Worm (Caenorhabditis elegans) whole organism, L3 larva: ENCODE results near the gene srd-3.

Experiments
- ZK546.5 ChIP-seq: sonication (generic microtip); optimal IDR thresholded peaks from 2 replicates; lab custom pipeline; 2017; ENCODE audit warnings: missing biosample characterization, missing genetic modification characterization
- aly-2 ChIP-seq: fragments of 150-350 bp; optimal IDR thresholded peaks from 2 replicates; lab custom pipeline; 2014; ENCODE audit warnings: missing biosample characterization, missing genetic modification characterization
- ceh-16 ChIP-seq: sonication (generic microtip); optimal IDR thresholded peaks from 2 replicates; lab custom pipeline; 2017; ENCODE audit warnings: missing biosample characterization, missing genetic modification characterization
- ceh-28 ChIP-seq: fragments of 150-350 bp; optimal IDR thresholded peaks from 2 replicates; lab custom pipeline; 2014; ENCODE audit warnings: missing biosample characterization, missing genetic modification reagents, missing genetic modification characterization
- ceh-9 ChIP-seq: sonication (generic microtip); optimal IDR thresholded peaks from 2 replicates; lab custom pipeline; 2018; ENCODE audit warnings: missing biosample characterization, missing genetic modification characterization
- egl-27 ChIP-seq: sonication (generic microtip); optimal IDR thresholded peaks from 4 replicates; lab custom pipeline; 2017; ENCODE audit warnings: missing biosample characterization, missing genetic modification reagents, missing genetic modification characterization
- egl-5 ChIP-seq: fragments of 150-350 bp; optimal IDR thresholded peaks from 2 replicates; lab custom pipeline; 2017; ENCODE audit warnings: missing biosample characterization, missing genetic modification reagents, missing genetic modification characterization, inconsistent platforms
- elt-1 ChIP-seq: fragments of 150-350 bp; optimal IDR thresholded peaks from 2 replicates; lab custom pipeline; 2014; ENCODE audit warnings: missing biosample characterization, missing genetic modification characterization
- elt-2 ChIP-seq: sonication (generic microtip); optimal IDR thresholded peaks from 2 replicates; lab custom pipeline; 2016; ENCODE audit warnings: missing genetic modification reagents, mild to moderate bottlenecking, missing genetic modification characterization, missing compliant biosample characterization
- elt-3 ChIP-seq, 3 experiments: fragments of 150-350 bp in 1 of 3; sonication (generic microtip) in 2 of 3; optimal IDR thresholded peaks; 2 replicates in 2 of 3; 4 replicates in 1 of 3; lab custom pipeline; 2014 to 2017; ENCODE audit warnings: missing biosample characterization in 3 of 3, missing genetic modification characterization in 3 of 3
- eor-1 ChIP-seq, 2 experiments: fragments of 150-350 bp; optimal IDR thresholded peaks; 2 replicates each; lab custom pipeline; 2014 to 2018; ENCODE audit warnings: missing biosample characterization in 2 of 2, missing genetic modification characterization in 2 of 2
- fkh-10 ChIP-seq: sonication (generic microtip); optimal IDR thresholded peaks from 2 replicates; lab custom pipeline; 2017; ENCODE audit warnings: missing biosample characterization, missing genetic modification reagents, missing genetic modification characterization
- fkh-2 ChIP-seq: fragments of 150-350 bp; optimal IDR thresholded peaks from 2 replicates; lab custom pipeline; 2014; ENCODE audit warnings: missing biosample characterization, missing genetic modification reagents, missing genetic modification characterization
- fos-1 ChIP-seq: fragments of 150-350 bp; optimal IDR thresholded peaks from 2 replicates; lab custom pipeline; 2014; ENCODE audit warnings: missing biosample characterization, missing genetic modification characterization
- jun-1 ChIP-seq: fragments of 150-350 bp; optimal IDR thresholded peaks from 2 replicates; lab custom pipeline; 2014; ENCODE audit warnings: missing biosample characterization, missing genetic modification reagents, missing genetic modification characterization
- lin-15B ChIP-seq: fragments of 150-350 bp; optimal IDR thresholded peaks from 2 replicates; lab custom pipeline; 2014; ENCODE audit warnings: missing biosample characterization, missing genetic modification characterization
- lsy-12 ChIP-seq: sonication (generic microtip); optimal IDR thresholded peaks from 2 replicates; lab custom pipeline; 2016; ENCODE audit warnings: mild to moderate bottlenecking, missing genetic modification characterization, missing compliant biosample characterization
- mml-1 ChIP-seq: fragments of 150-350 bp; sonication (generic microtip); optimal IDR thresholded peaks from 3 replicates; lab custom pipeline; 2014; ENCODE audit warnings: missing biosample characterization, missing genetic modification characterization
- nfya-1 ChIP-seq: sonication (generic microtip); optimal IDR thresholded peaks from 2 replicates; lab custom pipeline; 2017; ENCODE audit warnings: missing genetic modification characterization, mild to moderate bottlenecking, missing compliant biosample characterization, antibody characterized with exemption, moderate library complexity; ENCODE audit not compliant: insufficient read depth
- nhr-11 ChIP-seq: fragments of 150-350 bp; optimal IDR thresholded peaks from 2 replicates; lab custom pipeline; 2014; ENCODE audit warnings: missing biosample characterization, missing genetic modification characterization
- nhr-12 ChIP-seq: fragments of 150-350 bp; optimal IDR thresholded peaks from 2 replicates; lab custom pipeline; 2014; ENCODE audit warnings: missing biosample characterization, missing genetic modification characterization
- nhr-23 ChIP-seq: fragments of 150-350 bp; optimal IDR thresholded peaks from 2 replicates; lab custom pipeline; 2014; ENCODE audit warnings: missing biosample characterization, missing genetic modification reagents, missing genetic modification characterization
- nhr-25 ChIP-seq: sonication (generic microtip); optimal IDR thresholded peaks from 2 replicates; lab custom pipeline; 2017; ENCODE audit warnings: missing biosample characterization, missing genetic modification characterization
- nhr-28 ChIP-seq: fragments of 150-350 bp; optimal IDR thresholded peaks from 2 replicates; lab custom pipeline; 2014; ENCODE audit warnings: missing biosample characterization, missing genetic modification characterization
- nhr-43 ChIP-seq: sonication (generic microtip); optimal IDR thresholded peaks from 2 replicates; lab custom pipeline; 2016; ENCODE audit warnings: mild to moderate bottlenecking, missing genetic modification characterization, missing compliant biosample characterization; ENCODE audit not compliant: poor library complexity, severe bottlenecking
- nhr-67 ChIP-seq: fragments of 150-350 bp; optimal IDR thresholded peaks from 2 replicates; lab custom pipeline; 2014; ENCODE audit warnings: missing biosample characterization, missing genetic modification characterization
- nhr-76 ChIP-seq: fragments of 150-350 bp; sonication (generic microtip); optimal IDR thresholded peaks from 5 replicates; lab custom pipeline; 2014; ENCODE audit warnings: missing biosample characterization, missing genetic modification characterization
- nhr-77 ChIP-seq: fragments of 150-350 bp; optimal IDR thresholded peaks from 2 replicates; lab custom pipeline; 2014; ENCODE audit warnings: missing biosample characterization, missing genetic modification characterization
- pha-4 ChIP-seq: fragments of 150-350 bp; optimal IDR thresholded peaks from 2 replicates; lab custom pipeline; 2014; ENCODE audit warnings: missing biosample characterization, missing genetic modification reagents, missing genetic modification characterization
- pqm-1 ChIP-seq: fragments of 150-350 bp; optimal IDR thresholded peaks from 2 replicates; lab custom pipeline; 2017; ENCODE audit warnings: missing biosample characterization, missing genetic modification characterization, inconsistent platforms
- snpc-4 ChIP-seq: fragments of 150-350 bp; optimal IDR thresholded peaks from 2 replicates; lab custom pipeline; 2014; ENCODE audit warnings: missing biosample characterization, missing genetic modification characterization
- unc-39 ChIP-seq: sonication (generic microtip); optimal IDR thresholded peaks from 4 replicates; lab custom pipeline; 2017; ENCODE audit warnings: missing biosample characterization, missing genetic modification characterization
- unc-62 ChIP-seq: fragments of 150-350 bp; sonication (generic microtip); optimal IDR thresholded peaks from 4 replicates; lab custom pipeline; 2014; ENCODE audit warnings: missing biosample characterization, missing genetic modification reagents, missing genetic modification characterization
- zag-1 ChIP-seq: fragments of 150-350 bp; optimal IDR thresholded peaks from 2 replicates; lab custom pipeline; 2014; ENCODE audit warnings: missing biosample characterization, missing genetic modification characterization
- ztf-11 ChIP-seq: fragments of 150-350 bp; optimal IDR thresholded peaks from 2 replicates; lab custom pipeline; 2014; ENCODE audit warnings: missing biosample characterization, missing genetic modification characterization
- ztf-4 ChIP-seq: fragments of 150-350 bp; optimal IDR thresholded peaks from 2 replicates; lab custom pipeline; 2014; ENCODE audit warnings: missing biosample characterization, missing genetic modification characterization

The srd-3 gene

DNA sequence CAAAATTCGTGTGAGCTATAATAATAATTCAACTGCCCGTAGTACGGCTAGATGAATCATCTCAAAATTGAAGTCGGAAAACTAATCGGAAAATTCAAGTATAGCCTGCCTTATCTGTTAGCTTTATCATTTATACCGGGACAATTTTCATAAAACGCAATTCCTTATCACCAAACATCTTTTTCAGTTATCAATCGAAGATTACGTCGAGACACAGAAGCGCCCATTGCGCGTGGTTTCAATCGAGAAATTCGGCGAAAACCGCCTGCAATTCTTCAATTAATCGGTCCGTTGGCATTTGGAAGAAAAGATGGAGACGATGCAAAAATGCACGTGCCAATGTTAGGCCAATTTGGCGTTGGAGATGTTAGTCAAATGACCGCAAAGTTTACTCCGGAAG, 16.6 kb downstream of the srd-3 start:
- TF ChIP-seq elt-2 (tag; lab: Kevin White, UChicago), result peak; percentile 15
- TF ChIP-seq nhr-25 (tag; lab: Kevin White, UChicago), result peak; percentile 22
- TF ChIP-seq elt-1, result no peak

DNA sequence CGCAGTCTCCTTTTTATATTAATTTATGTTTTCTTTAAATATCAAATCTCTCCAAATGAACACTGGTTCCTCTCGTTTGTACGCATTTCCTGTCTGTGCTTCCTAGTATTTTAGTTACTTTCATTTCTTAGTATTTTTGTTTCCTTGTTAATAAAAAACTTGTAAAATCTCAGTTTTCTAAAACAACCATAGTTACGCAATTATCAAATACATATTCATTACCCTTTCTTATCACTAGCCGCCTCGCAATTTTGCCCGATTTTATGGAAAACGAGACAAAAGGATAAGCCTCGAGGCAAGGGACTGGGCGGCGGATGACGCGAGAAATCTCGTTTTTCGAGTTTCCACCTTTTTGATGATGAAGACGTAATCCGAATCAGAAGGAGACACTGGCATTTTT, 17.6 kb downstream of the srd-3 start, which contains the start of gene C50D2.1:
C50D2.1 (plus strand) TSS at position 301 of the 400 bp plus-strand sequence.
- TF ChIP-seq jun-1 (no peak), lin-15B (no peak), ceh-28 (no peak), ceh-9 (tag; lab: Kevin White, UChicago) (no peak), fos-1 (tag; lab: Kevin White, UChicago) (no peak), nhr-43 (no peak), nhr-67 (tag; lab: Kevin White, UChicago) (no peak), nhr-23 (tag; lab: Kevin White, UChicago) (no peak), nhr-28 (tag; lab: Kevin White, UChicago) (no peak), ztf-11 (tag; lab: Kevin White, UChicago) (no peak), lsy-12 (tag; lab: Kevin White, UChicago) (no peak), zag-1 (no peak), fkh-2 (tag; lab: Kevin White, UChicago) (no peak), unc-39 (tag; lab: Kevin White, UChicago) (no peak)

DNA sequence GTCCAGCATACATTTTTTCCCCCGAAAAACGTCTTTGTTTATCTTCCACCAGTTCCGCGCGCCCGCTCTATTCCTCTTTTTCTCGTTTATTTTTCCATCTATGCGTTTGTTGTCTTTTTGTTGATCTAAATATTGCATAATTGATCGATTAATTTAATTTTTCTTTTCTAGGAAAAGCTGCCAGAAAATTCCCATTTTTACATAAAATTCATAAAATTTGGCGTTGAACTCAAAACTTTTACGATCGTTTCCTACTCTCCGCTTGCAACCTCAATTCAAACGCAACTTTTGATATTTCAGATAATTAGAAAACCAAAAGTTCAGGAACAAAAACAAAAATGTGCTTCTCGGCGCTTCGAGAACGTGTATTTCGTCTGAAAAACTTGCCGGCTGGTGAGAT, 20.0 kb downstream of the srd-3 start, which contains the start of gene C50D2.2:
C50D2.2 (plus strand) TSS at position 301 of the 400 bp plus-strand sequence.
- TF ChIP-seq elt-3 (tag; optimal IDR thresholded peaks at IDR 0.05; lab: Kevin White, UChicago), result no peak
- TF ChIP-seq fkh-10 (GFP tag; lab: Kevin White, UChicago), result no peak
- TF ChIP-seq, all 47 proteins: peak for 0

DNA sequence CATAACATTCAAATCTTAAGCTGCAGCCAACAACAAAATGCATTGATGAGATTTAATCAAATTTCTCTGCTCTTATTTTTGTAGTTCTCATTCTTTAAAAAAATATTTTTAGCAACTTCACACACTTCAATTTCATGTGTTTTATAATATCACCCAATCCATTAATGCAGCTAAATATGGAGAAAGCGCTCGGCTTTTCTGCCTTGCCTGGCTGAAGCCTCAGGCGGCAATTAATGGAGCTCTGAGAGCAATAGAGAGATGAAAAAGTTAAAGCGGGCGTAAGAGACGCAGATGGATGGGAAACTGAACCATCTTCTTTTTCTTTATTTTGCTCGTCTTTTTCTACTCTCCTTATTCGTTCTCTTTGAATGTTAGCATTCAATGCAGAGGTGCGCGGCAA, 21.1 kb downstream of the srd-3 start:
- TF ChIP-seq jun-1, result no peak
- TF ChIP-seq eor-1 (tag; optimal IDR thresholded peaks at IDR 0.05; lab: Kevin White, UChicago), result no peak
- TF ChIP-seq unc-62 (GFP tag; lab: Kevin White, UChicago), result no peak
- TF ChIP-seq fkh-2 (tag; lab: Kevin White, UChicago), result no peak
- TF ChIP-seq ztf-4 (tag; lab: Kevin White, UChicago), result no peak
- no peak for TF ChIP-seq nhr-77 (tag; lab: Kevin White, UChicago)
- TF ChIP-seq ZK546.5 (tag; lab: Kevin White, UChicago), result no peak
- TF ChIP-seq fos-1 (tag; lab: Kevin White, UChicago), result no peak

DNA sequence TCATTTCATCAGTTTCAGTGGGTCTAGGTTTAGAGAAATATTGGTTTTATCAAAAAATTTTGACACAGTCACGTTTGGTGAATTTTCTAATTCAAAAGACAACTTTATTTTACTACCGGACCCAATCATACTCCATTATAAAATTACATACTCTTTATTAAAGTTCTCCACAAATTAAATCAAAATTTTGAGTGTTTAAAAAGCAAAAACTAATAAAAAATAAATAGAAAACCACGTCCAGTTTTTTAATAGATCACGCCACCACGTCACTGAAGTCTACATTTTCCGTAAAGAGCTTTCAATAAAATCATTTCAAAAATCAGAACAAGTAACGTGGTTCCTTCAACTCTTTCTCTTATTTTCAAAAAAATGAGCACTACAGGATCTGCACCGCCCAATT, 22.9 kb downstream of the srd-3 start, which contains the start of gene txt-1:
txt-1 (plus strand) TSS at position 301 of the 400 bp plus-strand sequence.
- TF ChIP-seq unc-62 (GFP tag; lab: Kevin White, UChicago) (no peak), nhr-23 (tag; lab: Kevin White, UChicago) (no peak), ceh-16 (tag; lab: Kevin White, UChicago) (no peak), egl-5 (tag; lab: Kevin White, UChicago) (no peak), eor-1 (tag; optimal IDR thresholded peaks at IDR 0.05; lab: Kevin White, UChicago) (no peak), fkh-2 (tag; lab: Kevin White, UChicago) (no peak), nfya-1 (tag; lab: Kevin White, UChicago) (no peak), egl-27 (tag; lab: Kevin White, UChicago) (no peak)

DNA sequence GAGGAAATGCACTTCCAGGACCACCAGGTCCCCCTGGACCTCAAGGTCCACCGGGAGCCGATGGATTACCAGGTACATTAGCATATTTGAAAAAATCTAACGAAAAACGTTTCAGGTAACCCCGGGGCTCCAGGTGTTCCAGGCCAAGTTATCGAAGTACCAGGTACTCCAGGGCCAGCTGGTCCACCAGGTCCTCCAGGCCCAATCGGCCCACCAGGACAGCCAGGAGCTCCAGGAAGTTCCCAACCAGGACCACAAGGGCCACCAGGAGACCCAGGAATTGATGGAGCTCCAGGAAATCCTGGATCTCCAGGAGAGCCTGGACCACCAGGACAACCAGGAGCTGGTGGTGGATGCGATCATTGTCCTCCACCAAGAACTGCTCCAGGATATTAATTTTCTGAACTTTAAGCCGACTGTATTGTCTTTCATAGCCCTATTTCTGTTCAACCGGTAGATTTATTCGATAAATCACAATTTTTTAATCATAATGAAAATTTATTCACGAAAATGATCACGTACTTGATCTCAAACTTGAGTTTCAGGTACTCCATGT, 23.4 kb downstream of the srd-3 start:
- TF ChIP-seq ztf-11 (tag; lab: Kevin White, UChicago) (no peak), nhr-12 (tag; lab: Kevin White, UChicago) (no peak), nhr-67 (tag; lab: Kevin White, UChicago) (no peak), fkh-10 (GFP tag; lab: Kevin White, UChicago) (no peak), lin-15B (no peak), nhr-11 (tag; lab: Kevin White, UChicago) (no peak), pha-4 (no peak), pqm-1 (no peak), jun-1 (no peak), nhr-76 (tag; lab: Kevin White, UChicago) (no peak), nhr-77 (tag; lab: Kevin White, UChicago) (no peak), mml-1 (tag; lab: Kevin White, UChicago) (no peak), nhr-23 (tag; lab: Kevin White, UChicago) (no peak), snpc-4 (no peak), aly-2 (no peak)
- TF ChIP-seq, all 47 proteins: peak for 0
